Fruit fly (Drosophila melanogaster): Measurements from ENCODE around the gene CG14218.
A peak's percentile ranks its signal among the peaks of the same experiment; 100 is the strongest.

Gene CG14218

dm6 chrX:19605915-19606314 is 24.1 kb upstream of the CG14218 start:
- TF ChIP-seq CG13204 (GFP tag; optimal IDR thresholded peaks at IDR 0.05) (peak; percentile 29), CG10348 (GFP tag; IDR thresholded peaks at IDR 0.05) (no peak)

DNA sequence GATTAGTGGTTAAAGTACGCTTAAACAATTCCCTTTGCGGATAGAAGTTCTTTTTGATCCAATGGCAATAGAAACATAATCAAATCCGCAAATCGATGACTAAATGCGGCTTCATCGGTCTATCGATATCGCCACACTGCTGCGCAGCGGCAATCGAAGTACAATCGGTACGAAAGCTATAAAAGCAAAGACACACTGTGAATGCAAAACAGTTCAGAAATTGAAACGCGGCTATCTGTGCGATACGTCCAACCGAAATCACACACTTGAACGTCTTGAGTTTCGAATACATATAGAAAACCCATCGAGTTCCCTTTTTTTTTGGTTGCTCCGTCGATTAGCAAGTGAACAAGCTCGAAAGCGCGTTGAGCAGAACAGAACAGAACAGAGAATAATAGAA is 23.2 kb upstream of the CG14218 start, which contains the start of gene CG14207:
TSS of gene CG14207 (plus strand) at position 203 of the 400 bp plus-strand sequence.
- no peak for TF ChIP-seq CG12605 (GFP tag; IDR thresholded peaks at IDR 0.05)
- no peak for TF ChIP-seq D1 (tag; optimal IDR thresholded peaks at IDR 0.05)
- TF ChIP-seq CG15710 (tag; optimal IDR thresholded peaks at IDR 0.05): no peak
- TF ChIP-seq CG34367 (tag; optimal IDR thresholded peaks at IDR 0.05): no peak
- TF ChIP-seq Pif1B (GFP tag; optimal IDR thresholded peaks at IDR 0.05): no peak
- no peak for TF ChIP-seq rn (GFP tag; IDR thresholded peaks at IDR 0.05)
- no peak for TF ChIP-seq CG10348 (GFP tag; IDR thresholded peaks at IDR 0.05)
- TF ChIP-seq Ets98B (GFP tag; IDR thresholded peaks at IDR 0.05): peak; percentile 30; the same call in 1 of the 2 replicates
- TF ChIP-seq CG32121 (GFP tag; IDR thresholded peaks at IDR 0.05): peak; percentile 39; the same call in 1 of the 2 replicates
- no peak for TF ChIP-seq CG14655 (GFP tag; optimal IDR thresholded peaks at IDR 0.05)
- TF ChIP-seq CG17806 (tag; optimal IDR thresholded peaks at IDR 0.05): no peak
- no peak for TF ChIP-seq CG8301 (tag; optimal IDR thresholded peaks at IDR 0.05)
- no peak for TF ChIP-seq CG9948 (tag; optimal IDR thresholded peaks at IDR 0.05)
- no peak for TF ChIP-seq CG13204 (GFP tag; optimal IDR thresholded peaks at IDR 0.05)
- TF ChIP-seq gl (tag; optimal IDR thresholded peaks at IDR 0.05): no peak
- TF ChIP-seq fd96Ca (GFP tag; IDR thresholded peaks at IDR 0.05): no peak
- TF ChIP-seq Snoo (tag; optimal IDR thresholded peaks at IDR 0.05): no peak
- TF ChIP-seq CG8159 (tag; optimal IDR thresholded peaks at IDR 0.05): no peak
- no peak for TF ChIP-seq Pif1A (GFP tag; optimal IDR thresholded peaks at IDR 0.05)
- TF ChIP-seq CG4496 (GFP tag; IDR thresholded peaks at IDR 0.05): peak; percentile 45; the same call in 1 of the 3 replicates
- TF ChIP-seq EcR (GFP tag; optimal IDR thresholded peaks at IDR 0.05): peak; percentile 60

DNA sequence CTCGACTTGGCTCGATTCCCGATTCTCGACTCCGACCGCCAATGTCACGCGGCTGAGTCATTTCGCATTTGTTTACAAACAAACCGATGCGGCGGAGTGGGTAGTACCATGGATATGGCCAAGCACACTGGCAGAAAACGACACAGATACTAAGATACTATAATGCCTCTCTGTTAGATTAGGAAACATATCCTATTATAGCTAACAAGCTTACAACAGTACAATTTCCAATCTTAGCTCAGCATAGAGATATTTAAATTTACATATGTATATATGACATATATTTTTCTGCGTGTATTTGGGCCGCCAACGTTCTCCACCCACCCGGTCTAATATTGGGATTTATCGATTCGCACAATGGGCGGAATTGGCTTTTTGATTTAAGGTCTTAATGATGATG is 22.2 kb upstream of the CG14218 start:
- TF ChIP-seq CG8301 (tag; optimal IDR thresholded peaks at IDR 0.05) (peak; percentile 83), Snoo (tag; optimal IDR thresholded peaks at IDR 0.05) (peak; percentile 72), CG32121 (GFP tag; IDR thresholded peaks at IDR 0.05) (peak; percentile 82), CG12605 (GFP tag; IDR thresholded peaks at IDR 0.05) (peak; percentile 72), CG8159 (tag; optimal IDR thresholded peaks at IDR 0.05) (peak; percentile 72), Pif1B (GFP tag; optimal IDR thresholded peaks at IDR 0.05) (peak; percentile 73), CG13204 (GFP tag; optimal IDR thresholded peaks at IDR 0.05) (peak; percentile 15), Pif1A (GFP tag; optimal IDR thresholded peaks at IDR 0.05) (peak; percentile 72), CG17806 (tag; optimal IDR thresholded peaks at IDR 0.05) (peak; percentile 77), CG9948 (tag; optimal IDR thresholded peaks at IDR 0.05) (peak; percentile 73), CG15710 (tag; optimal IDR thresholded peaks at IDR 0.05) (peak; percentile 58), D1 (tag; optimal IDR thresholded peaks at IDR 0.05) (no peak), rn (GFP tag; IDR thresholded peaks at IDR 0.05) (peak; percentile 59), CG14655 (GFP tag; optimal IDR thresholded peaks at IDR 0.05) (peak; percentile 87), CG4496 (GFP tag; IDR thresholded peaks at IDR 0.05) (peak; percentile 92), CG34367 (tag; optimal IDR thresholded peaks at IDR 0.05) (peak; percentile 55), EcR (GFP tag; optimal IDR thresholded peaks at IDR 0.05) (no peak), Ets98B (GFP tag; IDR thresholded peaks at IDR 0.05) (peak; percentile 89), fd96Ca (GFP tag; IDR thresholded peaks at IDR 0.05) (peak; percentile 82), CG10348 (GFP tag; IDR thresholded peaks at IDR 0.05) (peak; percentile 26; the same call in 1 of the 2 replicates), gl (tag; optimal IDR thresholded peaks at IDR 0.05) (peak; percentile 23)

DNA sequence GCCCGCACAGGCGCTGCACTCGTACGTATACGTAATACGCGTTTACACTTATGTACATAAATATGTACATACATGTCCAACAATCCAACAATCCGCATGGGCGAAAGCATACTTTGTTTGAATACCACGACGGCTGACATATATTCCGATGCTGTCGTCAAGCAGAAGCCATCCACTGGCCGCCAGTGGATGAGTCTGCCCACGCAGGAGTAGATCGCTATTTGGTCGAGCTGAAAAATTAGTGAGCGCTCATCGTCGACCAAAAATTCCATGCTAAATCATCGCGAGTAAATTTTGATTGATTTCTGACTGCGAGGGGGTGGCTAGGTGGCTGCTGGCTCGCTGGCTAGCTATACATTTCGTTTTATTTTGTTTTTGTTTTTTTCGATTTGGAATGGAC is 20.7 kb upstream of the CG14218 start:
- TF ChIP-seq Ets98B (GFP tag; IDR thresholded peaks at IDR 0.05) (no peak), EcR (GFP tag; optimal IDR thresholded peaks at IDR 0.05) (no peak), CG13204 (GFP tag; optimal IDR thresholded peaks at IDR 0.05) (no peak), CG34367 (tag; optimal IDR thresholded peaks at IDR 0.05) (no peak), fd96Ca (GFP tag; IDR thresholded peaks at IDR 0.05) (no peak), CG14655 (GFP tag; optimal IDR thresholded peaks at IDR 0.05) (no peak), Pif1A (GFP tag; optimal IDR thresholded peaks at IDR 0.05) (no peak), CG10348 (GFP tag; IDR thresholded peaks at IDR 0.05) (no peak), CG9948 (tag; optimal IDR thresholded peaks at IDR 0.05) (no peak), CG15710 (tag; optimal IDR thresholded peaks at IDR 0.05) (no peak), CG12605 (GFP tag; IDR thresholded peaks at IDR 0.05) (no peak), Snoo (tag; optimal IDR thresholded peaks at IDR 0.05) (no peak)

DNA sequence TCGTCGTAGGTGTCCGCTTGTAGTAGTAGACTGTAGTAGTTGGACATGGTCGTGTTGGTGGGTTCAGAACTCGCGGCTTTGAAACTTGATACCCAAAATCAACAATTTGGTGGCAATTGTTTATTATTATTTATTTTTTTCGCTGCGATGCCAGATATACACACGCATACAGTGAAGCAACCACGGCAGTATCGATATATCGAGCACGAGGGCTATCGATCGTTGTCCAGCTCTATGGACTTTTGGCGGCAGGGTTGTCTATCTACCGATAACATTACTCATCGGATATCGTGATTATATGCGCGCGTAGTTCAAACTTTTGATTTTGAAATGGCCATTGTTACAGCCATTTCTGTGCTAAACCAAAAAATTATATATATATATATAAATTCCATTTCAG is 19.9 kb upstream of the CG14218 start, which contains the start of gene CG14220:
TSS of gene CG14220 (minus strand) at position 208 of the 400 bp plus-strand sequence.
- TF ChIP-seq Snoo (tag; optimal IDR thresholded peaks at IDR 0.05) (no peak), CG17806 (tag; optimal IDR thresholded peaks at IDR 0.05) (no peak), CG10348 (GFP tag; IDR thresholded peaks at IDR 0.05) (no peak), CG9948 (tag; optimal IDR thresholded peaks at IDR 0.05) (no peak), Ets98B (GFP tag; IDR thresholded peaks at IDR 0.05) (no peak), CG4496 (GFP tag; IDR thresholded peaks at IDR 0.05) (no peak), CG8301 (tag; optimal IDR thresholded peaks at IDR 0.05) (no peak), Pif1B (GFP tag; optimal IDR thresholded peaks at IDR 0.05) (no peak), Pif1A (GFP tag; optimal IDR thresholded peaks at IDR 0.05) (no peak), fd96Ca (GFP tag; IDR thresholded peaks at IDR 0.05) (no peak), CG12605 (GFP tag; IDR thresholded peaks at IDR 0.05) (no peak), gl (tag; optimal IDR thresholded peaks at IDR 0.05) (no peak), CG14655 (GFP tag; optimal IDR thresholded peaks at IDR 0.05) (no peak), EcR (GFP tag; optimal IDR thresholded peaks at IDR 0.05) (no peak), D1 (tag; optimal IDR thresholded peaks at IDR 0.05) (no peak), CG34367 (tag; optimal IDR thresholded peaks at IDR 0.05) (no peak), CG13204 (GFP tag; optimal IDR thresholded peaks at IDR 0.05) (no peak)

- no peak for TF ChIP-seq CG12605 (GFP tag; IDR thresholded peaks at IDR 0.05)
- TF ChIP-seq CG17806 (tag; optimal IDR thresholded peaks at IDR 0.05): no peak
- TF ChIP-seq CG13204 (GFP tag; optimal IDR thresholded peaks at IDR 0.05): no peak
Measured at dm6 chrX:19598503-19598902, 16.7 kb upstream of the CG14218 start.
